Fruit fly (Drosophila melanogaster) whole organism, embryonic: ENCODE results near the gene CG11085.

Experiments used
- CG1603 ChIP-seq: fragments of 200-800 bp; sonication (Bioruptor generic); optimal IDR thresholded peaks from 2 replicates; lab custom pipeline; 2019; ENCODE audit warnings: missing biosample characterization, mild to moderate bottlenecking, missing genetic modification characterization, moderate library complexity
- CG18011 ChIP-seq: fragments of 200-800 bp; sonication (Bioruptor generic); optimal IDR thresholded peaks from 2 replicates; lab custom pipeline; 2017; ENCODE audit warnings: missing biosample characterization, missing genetic modification characterization, mild to moderate bottlenecking, moderate library complexity, missing genotype
- CG18619 ChIP-seq: fragments of 200-800 bp; sonication (Bioruptor generic); optimal IDR thresholded peaks from 3 replicates; lab custom pipeline; 2017; ENCODE audit warnings: missing biosample characterization, mild to moderate bottlenecking, missing genetic modification characterization
- CG7786 ChIP-seq: fragments of 200-800 bp; sonication (Bioruptor generic); optimal IDR thresholded peaks from 2 replicates; lab custom pipeline; 2016; ENCODE audit warnings: missing biosample characterization, missing genetic modification characterization
- Med ChIP-seq: fragments of 200-800 bp; sonication (Bioruptor generic); peaks from one replicate; lab custom pipeline; 2016; ENCODE audit warnings: missing biosample characterization, missing genetic modification characterization, mild to moderate bottlenecking, inconsistent platforms, moderate library complexity
- Ravus ChIP-seq: fragments of 200-800 bp; sonication (Bioruptor generic); IDR thresholded peaks from 2 replicates; pipeline ENCODE4 v1.3.6; 2022; ENCODE audit warnings: missing biosample characterization, missing genetic modification characterization
- ac ChIP-seq: fragments of 200-800 bp; sonication (Bioruptor generic); optimal IDR thresholded peaks from 3 replicates; lab custom pipeline; 2017; ENCODE audit warnings: missing biosample characterization, mild to moderate bottlenecking, missing genetic modification characterization
- ara ChIP-seq: fragments of 200-800 bp; sonication (Bioruptor generic); IDR thresholded peaks from 2 replicates; pipeline ENCODE4 v1.3.6; 2022; ENCODE audit warnings: missing biosample characterization, missing genetic modification characterization
- dati ChIP-seq: fragments of 200-800 bp; sonication (Bioruptor generic); IDR thresholded peaks from 2 replicates; pipeline ENCODE4 v1.3.6; 2022; ENCODE audit warnings: missing biosample characterization, missing genetic modification characterization
- lov ChIP-seq, 2 experiments: fragments of 200-800 bp in 1 of 2; fragments of >200 bp in 1 of 2; sonication (Bioruptor generic) in 1 of 2; IDR thresholded peaks in 1 of 2; optimal IDR thresholded peaks in 1 of 2; 2 replicates in 1 of 2; 3 replicates in 1 of 2; pipeline versions ENCODE4 v1.3.6 to Lab custom; 2017 to 2022; ENCODE audit warnings: missing biosample characterization in 1 of 2, missing genetic modification characterization in 1 of 2
- tna ChIP-seq: fragments of 200-800 bp; sonication (Bioruptor generic); IDR thresholded peaks from 2 replicates; pipeline ENCODE4 v1.3.6; 2022; ENCODE audit warnings: missing biosample characterization, missing genetic modification characterization; ENCODE audit not compliant: partially characterized antibody
- toy ChIP-seq: fragments of 200-800 bp; sonication (Bioruptor generic); IDR thresholded peaks from 2 replicates; pipeline ENCODE4 v1.3.6; 2022; ENCODE audit warnings: missing biosample characterization, missing genetic modification characterization

- TF ChIP-seq toy: no peak
- TF ChIP-seq ara (GFP tag; lab: Robert Waterston, UW): peak; percentile 68
- peak; percentile 28 for TF ChIP-seq Med (GFP tag; lab: Kevin White, UChicago)
- no peak for TF ChIP-seq CG7786 (GFP tag; lab: Kevin White, UChicago)
- TF ChIP-seq CG18011 (GFP tag; lab: Kevin White, UChicago): peak; percentile 24
- peak; percentile 0 for TF ChIP-seq CG1603 (tag; lab: Kevin White, UChicago)
- TF ChIP-seq tna (GFP tag; lab: Robert Waterston, UW): no peak
- peak; percentile 51 for TF ChIP-seq ac (GFP tag; lab: Kevin White, UChicago)
- TF ChIP-seq lov (optimal IDR thresholded peaks at IDR 0.05; lab: Kevin White, UChicago): no peak
- TF ChIP-seq lov (GFP tag; IDR thresholded peaks at IDR 0.05; lab: Robert Waterston, UW): no peak
- peak; percentile 81 for TF ChIP-seq CG18619 (GFP tag; lab: Kevin White, UChicago)
- TF ChIP-seq Ravus (GFP tag; lab: Robert Waterston, UW): peak; percentile 10; the same call in 1 of the 2 replicates
- TF ChIP-seq dati: no peak
Measured at dm6 chrX:12629564-12629963, 13.4 kb downstream of the CG11085 start, which contains the start of the genes Aven and CG2540.
